Worm (Caenorhabditis elegans) whole organism, young adult: ENCODE data around the gene Y38F1A.7.

Experiments used
- F39B2.1 ChIP-seq: fragments of 200-800 bp; sonication (Bioruptor generic); IDR thresholded peaks from 2 replicates; pipeline ENCODE4 v1.3.6; 2022; ENCODE audit warnings: missing genetic modification reagents, missing genetic modification characterization, missing compliant biosample characterization
- F49E8.2 ChIP-seq: sonication (generic microtip); optimal IDR thresholded peaks from 3 replicates; lab custom pipeline; 2017; ENCODE audit warnings: missing genetic modification characterization, mild to moderate bottlenecking, missing compliant biosample characterization, antibody characterized with exemption, moderate library complexity; ENCODE audit not compliant: insufficient read depth
- F52B5.7 ChIP-seq: sonication (generic microtip); optimal IDR thresholded peaks from 2 replicates; lab custom pipeline; 2016; ENCODE audit warnings: mild to moderate bottlenecking, missing genetic modification characterization, missing compliant biosample characterization
- T26A5.8 ChIP-seq: sonication (generic microtip); optimal IDR thresholded peaks from 2 replicates; lab custom pipeline; 2016; ENCODE audit warnings: missing genetic modification characterization, missing compliant biosample characterization
- Y53G8AR.9 ChIP-seq: fragments of 200-800 bp; sonication (Bioruptor generic); conservative IDR thresholded peaks from 2 replicates; pipeline ENCODE4 v1.3.6; 2022; ENCODE audit warnings: missing genetic modification reagents, missing genetic modification characterization, missing compliant biosample characterization
- aptf-3 ChIP-seq: fragments of 200-800 bp; sonication (Bioruptor generic); IDR thresholded peaks from 2 replicates; pipeline ENCODE4 v1.3.6; 2022; ENCODE audit warnings: missing genetic modification characterization, missing compliant biosample characterization
- attf-5 ChIP-seq: fragments of 200-800 bp; sonication (Bioruptor generic); optimal IDR thresholded peaks from 2 replicates; lab custom pipeline; 2018; ENCODE audit warnings: mild to moderate bottlenecking, missing genetic modification characterization, missing compliant biosample characterization
- cebp-1 ChIP-seq, 2 experiments: fragments of 200-800 bp in 1 of 2; sonication (Bioruptor generic) in 1 of 2; sonication (generic microtip) in 1 of 2; IDR thresholded peaks in 1 of 2; optimal IDR thresholded peaks in 1 of 2; 2 replicates each; pipeline versions ENCODE4 v1.3.6 to Lab custom; 2017 to 2022; ENCODE audit warnings: missing compliant biosample characterization in 2 of 2, missing genetic modification characterization in 2 of 2, mild to moderate bottlenecking in 1 of 2, missing genetic modification reagents in 1 of 2, moderate library complexity in 1 of 2
- ceh-27 ChIP-seq: fragments of 200-800 bp; sonication (Bioruptor generic); optimal IDR thresholded peaks from 2 replicates; lab custom pipeline; 2018; ENCODE audit warnings: mild to moderate bottlenecking, missing genetic modification characterization, moderate library complexity, missing compliant biosample characterization
- chd-7 ChIP-seq: sonication (generic microtip); optimal IDR thresholded peaks from 2 replicates; lab custom pipeline; 2016; ENCODE audit warnings: mild to moderate bottlenecking, missing genetic modification characterization, moderate library complexity, missing compliant biosample characterization
- dox-1 ChIP-seq: fragments of 200-800 bp; sonication (Bioruptor generic); IDR thresholded peaks from 2 replicates; pipeline ENCODE4 v1.3.6; 2022; ENCODE audit warnings: missing genetic modification reagents, missing genetic modification characterization, missing compliant biosample characterization
- egrh-3 ChIP-seq: fragments of 200-800 bp; sonication (Bioruptor generic); IDR thresholded peaks from 2 replicates; pipeline ENCODE4 v1.3.6; 2022; ENCODE audit warnings: missing genetic modification reagents, missing genetic modification characterization, missing compliant biosample characterization
- ekl-4 ChIP-seq: fragments of 200-800 bp; sonication (Bioruptor generic); IDR thresholded peaks from 2 replicates; pipeline ENCODE4 v1.3.6; 2022; ENCODE audit warnings: missing genetic modification reagents, missing genetic modification characterization, missing compliant biosample characterization
- hmg-1.2 ChIP-seq: fragments of 200-800 bp; sonication (Bioruptor generic); IDR thresholded peaks from 2 replicates; pipeline ENCODE4 v1.3.6; 2022; ENCODE audit warnings: missing genetic modification reagents, missing genetic modification characterization, missing compliant biosample characterization
- hsf-1 ChIP-seq: fragments of 200-800 bp; sonication (Bioruptor generic); IDR thresholded peaks from 2 replicates; pipeline ENCODE4 v1.3.6; 2022; ENCODE audit warnings: missing genetic modification reagents, missing genetic modification characterization, missing compliant biosample characterization
- lin-35 ChIP-seq, 3 experiments: fragments of 150-350 bp in 2 of 3; sonication (generic microtip) in 1 of 3; optimal IDR thresholded peaks; 2 replicates each; lab custom pipeline; 2014 to 2018; ENCODE audit warnings: missing biosample characterization in 3 of 3, missing genetic modification characterization in 3 of 3, missing genetic modification reagents in 3 of 3
- lsl-1 ChIP-seq: fragments of 200-800 bp; sonication (Bioruptor generic); optimal IDR thresholded peaks from 2 replicates; lab custom pipeline; 2018; ENCODE audit warnings: mild to moderate bottlenecking, missing genetic modification characterization, moderate library complexity, missing compliant biosample characterization
- madf-10 ChIP-seq: sonication (generic microtip); optimal IDR thresholded peaks from 2 replicates; lab custom pipeline; 2016; ENCODE audit warnings: mild to moderate bottlenecking, missing genetic modification characterization, missing compliant biosample characterization
- madf-8 ChIP-seq: fragments of 200-800 bp; sonication (Bioruptor generic); conservative IDR thresholded peaks from 2 replicates; pipeline ENCODE4 v1.3.6; 2022; ENCODE audit warnings: missing genetic modification reagents, missing genetic modification characterization, missing compliant biosample characterization
- mel-28 ChIP-seq: sonication (generic microtip); optimal IDR thresholded peaks from 2 replicates; lab custom pipeline; 2016; ENCODE audit warnings: borderline replicate concordance, mild to moderate bottlenecking, missing genetic modification characterization, missing compliant biosample characterization
- nfya-1 ChIP-seq: sonication (generic microtip); optimal IDR thresholded peaks from 2 replicates; lab custom pipeline; 2017; ENCODE audit warnings: antibody characterized with exemption, missing compliant biosample characterization, missing genetic modification characterization, borderline replicate concordance; ENCODE audit not compliant: insufficient read depth
- nhr-27 ChIP-seq: fragments of 200-800 bp; sonication (Bioruptor generic); optimal IDR thresholded peaks from 2 replicates; lab custom pipeline; 2018; ENCODE audit warnings: mild to moderate bottlenecking, missing genetic modification characterization, moderate library complexity, missing compliant biosample characterization
- nhr-80 ChIP-seq: sonication (generic microtip); optimal IDR thresholded peaks from 2 replicates; lab custom pipeline; 2016; ENCODE audit warnings: missing genetic modification characterization, missing compliant biosample characterization
- pbrm-1 ChIP-seq: fragments of 200-800 bp; sonication (Bioruptor generic); IDR thresholded peaks from 2 replicates; pipeline ENCODE4 v1.3.6; 2022; ENCODE audit warnings: missing genetic modification reagents, missing genetic modification characterization, missing compliant biosample characterization
- rec-8 ChIP-seq, 2 experiments: sonication (generic microtip); optimal IDR thresholded peaks; 2 replicates each; lab custom pipeline; 2016; ENCODE audit warnings: mild to moderate bottlenecking in 2 of 2, missing genetic modification characterization in 2 of 2, missing genetic modification reagents in 2 of 2, missing genotype in 2 of 2, missing biosample characterization in 1 of 2, missing compliant biosample characterization in 1 of 2, moderate library complexity in 1 of 2
- snpc-1.1 ChIP-seq: sonication (generic microtip); optimal IDR thresholded peaks from 2 replicates; lab custom pipeline; 2017; ENCODE audit warnings: missing genetic modification characterization, mild to moderate bottlenecking, missing compliant biosample characterization, antibody characterized with exemption, moderate library complexity, missing genotype, missing genetic modification reagents; ENCODE audit not compliant: insufficient read depth
- snpc-4 ChIP-seq, 5 experiments: fragments of 150-350 bp in 1 of 5; sonication (generic microtip) in 4 of 5; optimal IDR thresholded peaks; 2 replicates each; lab custom pipeline; 2014 to 2018; ENCODE audit warnings: missing genetic modification characterization in 5 of 5, missing biosample characterization in 3 of 5, antibody characterized with exemption in 2 of 5, mild to moderate bottlenecking in 2 of 5, missing compliant biosample characterization in 2 of 5, missing genotype in 2 of 5, moderate library complexity in 2 of 5, missing genetic modification reagents in 1 of 5
- xnd-1 ChIP-seq: sonication (generic microtip); optimal IDR thresholded peaks from 2 replicates; lab custom pipeline; 2016; ENCODE audit warnings: missing genotype, missing genetic modification reagents, missing genetic modification characterization, missing compliant biosample characterization
- zfh-2 ChIP-seq: fragments of 200-800 bp; sonication (Bioruptor generic); conservative IDR thresholded peaks from 2 replicates; pipeline ENCODE4 v1.3.6; 2022; ENCODE audit warnings: missing genetic modification reagents, missing genetic modification characterization, missing compliant biosample characterization
- ztf-22 ChIP-seq: fragments of 200-800 bp; sonication (Bioruptor generic); optimal IDR thresholded peaks from 2 replicates; lab custom pipeline; 2018; ENCODE audit warnings: mild to moderate bottlenecking, missing genetic modification characterization, moderate library complexity, missing compliant biosample characterization

The Y38F1A.7 gene

DNA sequence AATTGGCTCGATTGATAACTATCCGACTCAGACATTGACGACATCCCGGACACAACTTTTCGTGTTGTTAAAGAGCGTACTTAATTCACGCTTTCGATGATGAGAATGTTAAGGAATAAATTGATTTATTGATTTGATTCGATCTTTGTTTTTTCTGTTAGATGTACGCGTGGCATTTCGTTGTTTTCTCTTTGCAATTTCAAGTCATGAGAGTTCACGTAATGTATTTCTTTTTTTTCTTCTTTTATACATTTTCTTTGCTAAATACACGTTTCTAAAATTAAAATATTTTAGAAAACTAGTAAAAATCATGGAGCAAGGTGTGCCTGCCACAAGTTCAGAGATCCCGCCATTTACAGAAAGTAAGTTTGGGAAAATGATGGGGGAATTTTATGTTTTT is 42.9 kb downstream of the Y38F1A.7 start, which contains the start of the genes Y38F1A.1 and Y38F1A.2:
Y38F1A.1 (minus strand) TSS at position 101 of the 400 bp plus-strand sequence.
Y38F1A.2 (plus strand) TSS at position 289 of the 400 bp plus-strand sequence.
- no peak for TF ChIP-seq egrh-3 (GFP tag; lab: Robert Waterston, UW)
- no peak for TF ChIP-seq aptf-3 (GFP tag; lab: Robert Waterston, UW)
- no peak for TF ChIP-seq F49E8.2
- no peak for TF ChIP-seq hsf-1 (GFP tag; lab: Robert Waterston, UW)

DNA sequence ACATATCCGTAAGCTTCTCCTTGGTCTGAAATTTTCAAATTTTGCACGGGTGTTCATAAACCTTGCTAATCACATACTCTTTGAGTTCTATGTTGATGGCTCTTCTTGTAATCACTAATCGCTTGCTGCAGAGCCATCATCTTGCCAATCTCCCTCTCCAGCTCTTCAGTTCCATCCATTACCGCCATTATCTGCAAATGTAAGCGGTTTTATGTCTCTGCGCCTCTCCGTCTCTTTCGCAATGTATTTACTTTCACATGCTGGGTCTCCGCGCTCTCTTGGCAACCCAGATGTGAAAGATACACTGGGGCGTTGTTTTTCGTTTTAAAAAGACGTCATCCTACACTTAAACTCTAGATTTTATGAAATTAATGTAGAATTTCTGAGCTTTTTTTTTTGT is 44.3 kb downstream of the Y38F1A.7 start:
- peak; percentile 65; the same call in 1 of the 2 replicates for TF ChIP-seq hmg-1.2 (GFP tag; lab: Robert Waterston, UW)
- TF ChIP-seq cebp-1 (GFP tag; IDR thresholded peaks at IDR 0.05; lab: Robert Waterston, UW), result peak; percentile 75
- peak; percentile 89 for TF ChIP-seq cebp-1 (tag; optimal IDR thresholded peaks at IDR 0.05; lab: Kevin White, UChicago)
- no peak for TF ChIP-seq ceh-27 (GFP tag; lab: Kevin White, UChicago)
- TF ChIP-seq nhr-27, result no peak
- no peak for TF ChIP-seq T26A5.8 (tag; lab: Kevin White, UChicago)
- 0 out of 2 replicates have a peak, but pooled peaks have one; percentile 17 for TF ChIP-seq pbrm-1 (GFP tag; lab: Robert Waterston, UW)
- TF ChIP-seq snpc-1.1, result no peak
- peak; percentile 19; the same call in 1 of the 2 replicates for TF ChIP-seq dox-1
- no peak for TF ChIP-seq snpc-4 (GFP tag; optimal IDR thresholded peaks at IDR 0.05; lab: Kevin White, UChicago)
- peak in 2 of 4 experiments; percentile 39 to 57 for TF ChIP-seq snpc-4 (tag; optimal IDR thresholded peaks at IDR 0.05; lab: Kevin White, UChicago)
- no peak for TF ChIP-seq madf-8
- TF ChIP-seq nhr-80 (tag; lab: Kevin White, UChicago), result peak; percentile 4
- no peak for TF ChIP-seq ekl-4 (GFP tag; lab: Robert Waterston, UW)
- TF ChIP-seq attf-5 (GFP tag; lab: Kevin White, UChicago), result peak; percentile 12
- TF ChIP-seq xnd-1 (tag; lab: Kevin White, UChicago), result no peak
- no peak for TF ChIP-seq F52B5.7 (tag; lab: Kevin White, UChicago)
- no peak for TF ChIP-seq madf-10 (tag; lab: Kevin White, UChicago)
- TF ChIP-seq lsl-1, result no peak
- no peak for TF ChIP-seq rec-8 (tag; optimal IDR thresholded peaks at IDR 0.05; lab: Kevin White, UChicago)
- no peak for TF ChIP-seq mel-28 (tag; lab: Kevin White, UChicago)
- TF ChIP-seq ztf-22 (GFP tag; lab: Kevin White, UChicago), result no peak
- TF ChIP-seq lin-35 (GFP tag; optimal IDR thresholded peaks at IDR 0.05; lab: Kevin White, UChicago), result no peak
- TF ChIP-seq Y53G8AR.9, result no peak
- TF ChIP-seq chd-7 (tag; lab: Kevin White, UChicago), result no peak
- TF ChIP-seq F39B2.1 (GFP tag; lab: Robert Waterston, UW), result no peak

DNA sequence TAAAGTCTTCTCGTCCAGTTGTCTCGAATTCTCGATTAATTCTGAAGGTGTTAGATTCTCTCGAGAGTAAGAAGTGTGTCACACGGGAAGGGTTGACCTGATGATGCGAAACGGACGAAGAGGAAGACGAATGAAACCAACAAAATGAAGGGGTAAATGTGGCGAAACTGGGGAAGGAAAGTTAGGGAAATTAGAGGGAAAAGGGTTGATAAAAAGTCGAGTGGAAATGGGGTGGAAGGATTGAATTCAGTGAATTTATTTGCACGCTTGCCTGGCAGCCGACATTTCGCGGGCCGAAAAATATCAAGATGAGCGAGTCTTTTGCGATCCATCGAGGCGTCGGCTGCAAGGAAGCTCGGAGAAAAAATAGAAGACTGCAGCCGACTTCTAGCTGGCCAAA is 49.4 kb downstream of the Y38F1A.7 start, which contains the start of gene F58G1.7:
F58G1.7 (minus strand) TSS at position 101 of the 400 bp plus-strand sequence.
- TF ChIP-seq zfh-2 (GFP tag; lab: Robert Waterston, UW), result 0 out of 2 replicates have a peak, but pooled peaks have one; percentile 20
- TF ChIP-seq snpc-4 (GFP tag; optimal IDR thresholded peaks at IDR 0.05; lab: Kevin White, UChicago), result no peak
- peak in 2 of 4 experiments; percentile 35 to 68 for TF ChIP-seq snpc-4 (tag; optimal IDR thresholded peaks at IDR 0.05; lab: Kevin White, UChicago)
- no peak for TF ChIP-seq nfya-1 (tag; lab: Kevin White, UChicago)
